Worm (Caenorhabditis elegans): Measurements from ENCODE around the gene R04D3.3.

ce11 chrX:13290531-13290930 is at the start of gene R04D3.3:
- no peak for TF ChIP-seq nhr-77 (tag; optimal IDR thresholded peaks at IDR 0.05)
- TF ChIP-seq ces-1 (GFP tag; optimal IDR thresholded peaks at IDR 0.05) = no peak
- TF ChIP-seq egl-27 (tag; optimal IDR thresholded peaks at IDR 0.05) = no peak
- TF ChIP-seq nhr-47 (tag; optimal IDR thresholded peaks at IDR 0.05) = no peak
- TF ChIP-seq lsy-2 (tag; optimal IDR thresholded peaks at IDR 0.05) = no peak
- TF ChIP-seq nhr-237 (tag; optimal IDR thresholded peaks at IDR 0.05) = no peak
- TF ChIP-seq mdl-1 (tag; optimal IDR thresholded peaks at IDR 0.05) = no peak
- TF ChIP-seq snpc-4 (tag; optimal IDR thresholded peaks at IDR 0.05) = no peak
- TF ChIP-seq nhr-11 (tag; optimal IDR thresholded peaks at IDR 0.05) = no peak
- TF ChIP-seq mep-1 (tag; optimal IDR thresholded peaks at IDR 0.05) = no peak
- no peak for TF ChIP-seq ztf-11 (tag; optimal IDR thresholded peaks at IDR 0.05)
- no peak for TF ChIP-seq unc-62 (GFP tag; optimal IDR thresholded peaks at IDR 0.05)
- no peak for TF ChIP-seq alr-1 (tag; optimal IDR thresholded peaks at IDR 0.05; ENCODE audit: borderline replicate concordance)
